Worm (Caenorhabditis elegans): ENCODE data around the gene T04C9.3.

ce11 chrIII:5942104-5942503 is 43.3 kb upstream of the T04C9.3 start:
- TF ChIP-seq lim-6 (tag; optimal IDR thresholded peaks at IDR 0.05) (no peak), Y22D7AL.16 (tag; optimal IDR thresholded peaks at IDR 0.05) (no peak), pag-3 (tag; optimal IDR thresholded peaks at IDR 0.05; ENCODE audit: borderline replicate concordance) (no peak), sdc-2 (tag; optimal IDR thresholded peaks at IDR 0.05) (no peak), ref-2 (tag; optimal IDR thresholded peaks at IDR 0.05) (no peak), ttx-3 (tag; optimal IDR thresholded peaks at IDR 0.05) (no peak), che-1 (tag; optimal IDR thresholded peaks at IDR 0.05) (no peak), elt-2 (tag; optimal IDR thresholded peaks at IDR 0.05) (no peak), gmeb-2 (tag; optimal IDR thresholded peaks at IDR 0.05) (no peak), unc-3 (GFP tag; conservative IDR thresholded peaks at IDR 0.05) (no peak), unc-3 (tag; optimal IDR thresholded peaks at IDR 0.05) (no peak), K02D7.2 (tag; optimal IDR thresholded peaks at IDR 0.05) (no peak), unc-55 (GFP tag; optimal IDR thresholded peaks at IDR 0.05) (no peak), ama-1 (optimal IDR thresholded peaks at IDR 0.05) (no peak), pha-2 (tag; optimal IDR thresholded peaks at IDR 0.05) (no peak)

Measured in whole organism, late embryonic.